Worm (Caenorhabditis elegans): Measurements from ENCODE around the gene srh-170.

The srh-170 gene

DNA sequence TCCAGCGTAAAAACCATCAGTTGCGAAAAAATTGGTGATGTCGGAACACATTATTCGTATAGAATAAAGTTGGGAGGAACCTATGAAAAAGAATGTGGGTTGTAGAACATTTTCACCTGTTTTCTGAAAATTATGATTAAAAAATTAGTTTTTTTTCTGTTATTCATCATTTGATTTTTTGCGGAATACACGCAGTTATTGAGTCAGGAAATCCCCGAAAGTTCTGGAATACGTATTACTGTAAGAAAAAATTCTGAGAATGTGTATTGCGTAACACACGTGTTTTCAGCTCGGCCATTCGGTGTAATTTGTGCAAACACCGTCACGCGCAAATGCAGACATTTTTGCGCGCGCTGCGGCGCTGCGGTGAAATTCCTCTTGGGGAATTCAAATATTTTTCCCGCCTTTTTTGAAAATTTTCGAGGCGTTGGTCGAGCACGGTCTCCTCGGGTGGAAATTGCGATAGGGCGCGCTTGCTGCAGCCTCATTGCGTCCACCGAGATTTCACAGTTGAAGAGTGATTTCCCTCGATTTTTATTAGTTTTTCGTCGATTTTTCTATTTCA is at the start of gene srh-170:
Gene srh-170, minus strand, starts transcription at position 51 of the 565 bp plus-strand sequence.
- TF ChIP-seq pes-1 (GFP tag; IDR thresholded peaks at IDR 0.05) (peak; percentile 15; the same call in 1 of the 2 replicates), scrt-1 (GFP tag; IDR thresholded peaks at IDR 0.05) (0 out of 2 replicates have a peak, but pooled peaks have one; percentile 29), hmbx-1 (tag; optimal IDR thresholded peaks at IDR 0.05) (no peak)

DNA sequence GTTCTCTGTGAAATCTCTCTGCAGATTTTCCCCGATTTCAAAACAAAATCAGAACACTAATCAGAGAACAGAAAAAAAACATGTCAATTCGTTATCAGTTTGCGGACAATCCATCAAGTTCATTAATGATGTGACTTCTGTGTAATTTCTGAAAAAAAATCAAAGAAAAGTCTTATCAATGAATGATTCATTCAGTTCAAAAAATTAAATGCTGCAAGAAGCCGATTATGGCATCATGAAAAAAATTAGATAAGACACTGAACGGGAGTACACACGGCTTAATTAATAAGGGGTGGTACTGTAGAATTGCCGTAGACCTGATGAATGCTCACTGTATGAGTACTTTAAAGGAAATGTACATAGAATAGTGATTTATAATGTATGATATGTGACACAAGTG is 47.5 kb upstream of the srh-170 start:
- no peak for TF ChIP-seq tbx-37 (GFP tag; conservative IDR thresholded peaks at IDR 0.05)
- no peak for TF ChIP-seq ceh-13 (GFP tag; optimal IDR thresholded peaks at IDR 0.05)
- TF ChIP-seq pes-1 (GFP tag; IDR thresholded peaks at IDR 0.05): no peak
- TF ChIP-seq tra-4 (tag; optimal IDR thresholded peaks at IDR 0.05): no peak
- TF ChIP-seq hmg-4 (GFP tag; optimal IDR thresholded peaks at IDR 0.05): no peak
- TF ChIP-seq hnd-1 (tag; optimal IDR thresholded peaks at IDR 0.05): no peak
- no peak for TF ChIP-seq F13C5.2 (tag; optimal IDR thresholded peaks at IDR 0.05)
- no peak for TF ChIP-seq flt-1 (GFP tag; IDR thresholded peaks at IDR 0.05)
- TF ChIP-seq hmbx-1 (tag; optimal IDR thresholded peaks at IDR 0.05): no peak
- no peak for TF ChIP-seq B0310.2 (tag; optimal IDR thresholded peaks at IDR 0.05)
- TF ChIP-seq ceh-36 (tag; optimal IDR thresholded peaks at IDR 0.05): no peak
- no peak for TF ChIP-seq aly-1 (tag; optimal IDR thresholded peaks at IDR 0.05)
- no peak for TF ChIP-seq scrt-1 (GFP tag; IDR thresholded peaks at IDR 0.05)
- no peak for TF ChIP-seq ama-1 (optimal IDR thresholded peaks at IDR 0.05)
- no peak for TF ChIP-seq sea-1 (GFP tag; conservative IDR thresholded peaks at IDR 0.05)
- no peak for TF ChIP-seq ets-7 (tag; optimal IDR thresholded peaks at IDR 0.05)
- no peak for TF ChIP-seq tbx-11 (GFP tag; IDR thresholded peaks at IDR 0.05)

DNA sequence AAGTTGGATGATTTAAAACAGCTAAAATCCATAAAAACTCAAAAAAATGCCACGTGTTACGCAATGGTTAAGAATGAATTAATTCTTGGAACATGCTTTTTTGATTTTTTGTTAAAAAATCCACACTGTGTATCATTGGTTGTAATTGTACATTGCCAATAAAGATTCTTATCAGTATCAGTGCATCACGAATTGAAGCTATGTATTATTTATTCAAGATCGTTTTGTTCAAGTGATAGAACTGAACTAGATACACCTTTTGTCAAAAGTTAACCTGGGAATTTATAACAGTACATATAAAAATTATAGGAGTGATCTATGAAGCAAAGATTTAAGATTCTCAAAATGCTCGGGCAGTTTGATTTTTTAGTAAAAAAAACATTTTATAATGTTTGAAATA is 46.0 kb upstream of the srh-170 start:
- no peak for TF ChIP-seq hnd-1 (tag; optimal IDR thresholded peaks at IDR 0.05)
- no peak for TF ChIP-seq scrt-1 (GFP tag; IDR thresholded peaks at IDR 0.05)
- TF ChIP-seq ets-7 (tag; optimal IDR thresholded peaks at IDR 0.05): no peak
- TF ChIP-seq ceh-13 (GFP tag; optimal IDR thresholded peaks at IDR 0.05): no peak
- no peak for TF ChIP-seq sea-1 (GFP tag; conservative IDR thresholded peaks at IDR 0.05)
- TF ChIP-seq tra-4 (tag; optimal IDR thresholded peaks at IDR 0.05): no peak
- no peak for TF ChIP-seq ama-1 (optimal IDR thresholded peaks at IDR 0.05)
- no peak for TF ChIP-seq flt-1 (GFP tag; IDR thresholded peaks at IDR 0.05)
- TF ChIP-seq pes-1 (GFP tag; IDR thresholded peaks at IDR 0.05): no peak
- TF ChIP-seq hmbx-1 (tag; optimal IDR thresholded peaks at IDR 0.05): no peak

DNA sequence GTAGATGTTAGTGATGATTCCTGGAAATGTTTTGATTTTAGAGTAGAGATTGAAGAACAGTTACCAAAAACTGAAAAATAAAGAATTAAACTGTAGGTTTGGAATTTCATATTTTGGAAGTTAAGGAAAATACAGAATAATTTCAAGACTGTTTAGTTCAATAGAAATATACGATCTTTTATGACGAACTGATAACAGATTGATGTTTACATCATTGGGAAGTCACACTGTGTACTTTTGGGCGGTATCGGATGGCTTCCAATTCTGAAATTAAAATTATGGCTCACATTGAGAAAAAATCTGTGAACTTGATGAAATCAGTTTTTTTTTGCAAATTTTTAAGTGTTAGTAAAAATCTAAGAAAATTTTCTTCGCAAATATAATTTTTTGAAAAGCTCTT is 43.8 kb upstream of the srh-170 start, which contains the start of gene T26H5.8:
Gene T26H5.8, minus strand, starts transcription at position 270 of the 400 bp plus-strand sequence.
- TF ChIP-seq ama-1 (optimal IDR thresholded peaks at IDR 0.05) (no peak), hnd-1 (tag; optimal IDR thresholded peaks at IDR 0.05) (no peak), tbx-37 (GFP tag; conservative IDR thresholded peaks at IDR 0.05) (no peak), F13C5.2 (tag; optimal IDR thresholded peaks at IDR 0.05) (no peak), ets-7 (tag; optimal IDR thresholded peaks at IDR 0.05) (no peak), flt-1 (GFP tag; IDR thresholded peaks at IDR 0.05) (no peak), scrt-1 (GFP tag; IDR thresholded peaks at IDR 0.05) (no peak), ceh-13 (GFP tag; optimal IDR thresholded peaks at IDR 0.05) (no peak), sea-1 (GFP tag; conservative IDR thresholded peaks at IDR 0.05) (no peak), pes-1 (GFP tag; IDR thresholded peaks at IDR 0.05) (no peak), hmbx-1 (tag; optimal IDR thresholded peaks at IDR 0.05) (no peak), hmg-4 (GFP tag; optimal IDR thresholded peaks at IDR 0.05) (no peak), aly-1 (tag; optimal IDR thresholded peaks at IDR 0.05) (no peak), B0310.2 (tag; optimal IDR thresholded peaks at IDR 0.05) (no peak), tbx-11 (GFP tag; IDR thresholded peaks at IDR 0.05) (no peak), tra-4 (tag; optimal IDR thresholded peaks at IDR 0.05) (no peak), ceh-36 (tag; optimal IDR thresholded peaks at IDR 0.05) (no peak)

DNA sequence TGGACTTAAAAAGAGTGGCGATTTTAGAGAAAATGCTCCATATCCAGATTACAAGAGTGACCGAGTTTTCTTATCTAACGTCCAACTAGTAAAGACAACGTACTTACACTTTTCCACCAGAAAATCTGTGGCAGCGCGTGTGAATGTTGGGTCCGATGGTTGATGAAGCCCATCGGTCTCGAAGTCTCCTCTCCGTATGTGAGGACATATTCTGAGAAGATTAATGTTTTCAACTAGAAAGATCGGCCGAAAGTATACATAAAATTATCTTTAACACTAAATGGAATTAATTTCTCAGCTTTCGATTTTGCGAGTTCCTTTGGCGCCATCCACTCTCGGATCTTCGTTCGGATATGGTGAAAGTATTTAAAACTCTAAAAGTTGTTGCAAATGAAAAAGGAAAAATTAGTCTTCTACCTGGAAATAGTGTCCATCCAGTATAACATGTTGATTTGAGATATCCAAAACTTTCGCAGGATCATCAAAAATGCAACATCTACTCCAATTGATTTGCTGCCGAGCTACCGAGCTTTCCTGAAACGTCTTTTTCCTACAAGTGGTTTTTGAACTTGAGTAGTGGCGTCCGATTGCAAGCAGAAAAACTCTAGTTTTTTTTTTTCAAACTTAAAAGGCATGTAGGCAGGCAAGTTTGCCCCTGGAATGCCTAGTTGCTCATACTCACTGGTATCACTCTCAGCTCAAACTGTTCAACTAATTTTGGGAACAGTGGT is 42.8 kb upstream of the srh-170 start:
- TF ChIP-seq F13C5.2 (tag; optimal IDR thresholded peaks at IDR 0.05) (no peak), aly-1 (tag; optimal IDR thresholded peaks at IDR 0.05) (no peak), ceh-36 (tag; optimal IDR thresholded peaks at IDR 0.05) (no peak), scrt-1 (GFP tag; IDR thresholded peaks at IDR 0.05) (no peak), sea-1 (GFP tag; conservative IDR thresholded peaks at IDR 0.05) (no peak), hmbx-1 (tag; optimal IDR thresholded peaks at IDR 0.05) (no peak), tra-4 (tag; optimal IDR thresholded peaks at IDR 0.05) (no peak), hmg-4 (GFP tag; optimal IDR thresholded peaks at IDR 0.05) (no peak)

DNA sequence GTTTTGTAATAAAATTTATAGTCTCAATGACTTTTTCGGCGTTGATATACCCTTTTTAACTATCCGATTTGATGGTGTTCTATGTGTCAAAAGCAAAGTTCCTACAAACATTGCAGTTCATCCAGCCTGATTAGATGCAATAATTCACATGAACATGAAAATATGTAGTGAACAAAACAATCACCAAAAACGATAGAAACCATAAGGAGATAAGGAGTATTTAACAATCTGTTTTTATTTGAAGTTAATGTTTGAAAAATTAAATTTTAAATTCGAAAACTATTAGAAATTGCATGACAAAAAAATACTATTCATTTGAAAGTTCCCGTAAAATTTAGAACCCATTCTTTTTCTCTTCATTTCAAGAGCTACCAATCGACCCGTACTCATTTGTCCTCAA is 38.3 kb upstream of the srh-170 start, which contains the start of gene fbxa-209:
Gene fbxa-209, minus strand, starts transcription at position 101 of the 400 bp plus-strand sequence.
- TF ChIP-seq hmbx-1 (tag; optimal IDR thresholded peaks at IDR 0.05) (no peak), scrt-1 (GFP tag; IDR thresholded peaks at IDR 0.05) (no peak), sea-1 (GFP tag; conservative IDR thresholded peaks at IDR 0.05) (no peak), ceh-13 (GFP tag; optimal IDR thresholded peaks at IDR 0.05) (no peak), F13C5.2 (tag; optimal IDR thresholded peaks at IDR 0.05) (no peak), ceh-36 (tag; optimal IDR thresholded peaks at IDR 0.05) (no peak), aly-1 (tag; optimal IDR thresholded peaks at IDR 0.05) (no peak)

DNA sequence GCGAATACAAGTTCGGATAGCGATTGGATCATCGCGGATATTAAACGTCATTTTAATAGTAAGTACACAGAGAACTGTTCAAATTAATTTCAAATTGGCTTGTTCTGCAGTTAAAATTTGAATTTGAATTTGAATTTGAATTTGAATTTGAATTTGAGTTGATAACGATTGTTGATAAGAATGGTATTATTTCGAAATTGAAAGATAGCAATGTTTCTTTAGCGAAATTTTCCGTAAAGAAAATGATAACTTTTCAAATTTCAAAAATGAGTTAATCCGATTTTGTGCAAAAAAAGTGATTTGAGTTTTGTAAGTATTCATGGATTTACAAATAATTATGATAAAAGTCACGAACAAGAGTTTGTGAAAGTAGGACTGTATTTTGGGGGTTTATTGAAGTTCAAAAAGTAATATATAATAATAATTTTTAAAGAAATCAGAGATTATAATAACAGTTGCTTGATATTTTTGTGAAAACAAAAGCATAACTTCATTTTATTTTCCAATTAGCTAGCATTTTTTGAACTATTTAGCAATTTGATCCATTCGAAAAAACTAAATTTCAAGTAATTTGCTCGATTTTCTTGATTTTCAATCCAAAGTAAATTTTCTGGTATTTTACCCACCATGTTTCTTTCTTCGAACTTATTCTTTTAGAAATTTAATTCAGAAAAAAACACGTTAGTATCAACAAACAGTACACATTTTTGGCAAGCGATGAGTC is 36.9 kb upstream of the srh-170 start, which contains the start of gene Y36E3A.2:
Gene Y36E3A.2, plus strand, starts transcription at position 674 of the 724 bp plus-strand sequence.
- TF ChIP-seq F13C5.2 (tag; optimal IDR thresholded peaks at IDR 0.05) (no peak), hmbx-1 (tag; optimal IDR thresholded peaks at IDR 0.05) (no peak), ets-7 (tag; optimal IDR thresholded peaks at IDR 0.05) (no peak), hnd-1 (tag; optimal IDR thresholded peaks at IDR 0.05) (no peak), tbx-11 (GFP tag; IDR thresholded peaks at IDR 0.05) (no peak), tra-4 (tag; optimal IDR thresholded peaks at IDR 0.05) (no peak), flt-1 (GFP tag; IDR thresholded peaks at IDR 0.05) (no peak), pes-1 (GFP tag; IDR thresholded peaks at IDR 0.05) (no peak), tbx-37 (GFP tag; conservative IDR thresholded peaks at IDR 0.05) (no peak), ceh-36 (tag; optimal IDR thresholded peaks at IDR 0.05) (no peak), B0310.2 (tag; optimal IDR thresholded peaks at IDR 0.05) (no peak), aly-1 (tag; optimal IDR thresholded peaks at IDR 0.05) (no peak)

All from whole organism, early embryonic.